Worm (Caenorhabditis elegans): ENCODE results near the gene fnip-2.

DNA sequence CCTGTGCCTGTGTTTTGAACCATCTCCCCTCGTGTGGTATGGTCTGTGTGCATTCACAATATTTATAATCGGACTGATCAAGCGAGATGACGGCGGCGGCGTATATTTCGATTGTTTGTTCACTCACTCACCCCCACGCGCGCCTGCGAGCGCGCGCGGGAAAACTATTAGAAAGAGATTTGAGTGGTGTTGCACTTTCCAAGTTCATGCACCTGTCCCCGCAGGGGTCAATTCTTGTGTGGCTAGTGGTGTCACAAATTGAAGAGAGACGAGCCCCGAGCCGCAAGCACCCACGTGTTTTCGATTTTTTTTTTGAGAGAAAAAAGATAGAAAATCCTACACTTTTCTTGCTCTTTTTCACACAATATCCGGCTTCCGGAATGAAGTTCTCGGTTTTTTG lies 5.4 kb upstream of the fnip-2 start:
- TF ChIP-seq snpc-4 (GFP tag; optimal IDR thresholded peaks at IDR 0.05) (no peak), snpc-4 (tag; optimal IDR thresholded peaks at IDR 0.05) (no peak), T26A5.8 (tag; optimal IDR thresholded peaks at IDR 0.05) (no peak), nhr-27 (tag; optimal IDR thresholded peaks at IDR 0.05) (no peak)
